Worm (Caenorhabditis elegans): ENCODE data around the gene F07C6.6.
A peak's percentile ranks its signal among the peaks of the same experiment; 100 is the strongest.

F07C6.6 gene

DNA sequence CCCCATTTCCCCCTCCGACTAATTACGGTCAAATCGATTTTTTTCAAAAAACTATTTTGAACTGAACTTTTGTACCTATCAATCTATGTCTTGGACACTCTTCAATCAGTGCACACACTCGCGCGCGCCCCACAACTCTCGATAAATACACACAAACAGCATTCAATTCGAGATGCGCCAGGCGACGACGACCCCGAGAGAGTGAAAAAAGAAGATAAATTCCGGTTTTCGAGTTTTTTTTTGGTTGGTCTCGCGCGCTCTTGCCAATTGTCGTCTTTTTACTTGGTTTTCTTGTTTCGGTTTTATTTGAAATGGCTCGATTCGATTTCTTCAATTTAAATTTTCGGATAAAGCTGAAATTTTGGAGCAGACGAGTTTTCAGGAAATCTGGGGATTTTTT lies 47.8 kb downstream of the F07C6.6 start (continued):
- TF ChIP-seq elt-3 (tag; optimal IDR thresholded peaks at IDR 0.05) (no peak), ces-1 (GFP tag; optimal IDR thresholded peaks at IDR 0.05) (no peak), isw-1 (GFP tag; IDR thresholded peaks at IDR 0.05) (no peak), dsc-1 (tag; optimal IDR thresholded peaks at IDR 0.05) (no peak), hpl-2 (GFP tag; optimal IDR thresholded peaks at IDR 0.05) (no peak), fos-1 (tag; optimal IDR thresholded peaks at IDR 0.05) (no peak), elt-2 (tag; optimal IDR thresholded peaks at IDR 0.05) (no peak), rnt-1 (tag; optimal IDR thresholded peaks at IDR 0.05) (no peak), snpc-4 (tag; optimal IDR thresholded peaks at IDR 0.05) (no peak), pax-3 (tag; optimal IDR thresholded peaks at IDR 0.05) (no peak), nhr-85 (tag) (peak; percentile 18), ceh-88 (GFP tag; IDR thresholded peaks at IDR 0.05) (no peak), F16B12.6 (tag; optimal IDR thresholded peaks at IDR 0.05) (no peak), lin-35 (GFP tag; optimal IDR thresholded peaks at IDR 0.05) (peak in 1 of 2 experiments; percentile 24), egl-27 (tag; optimal IDR thresholded peaks at IDR 0.05) (no peak), ceh-63 (GFP tag; optimal IDR thresholded peaks at IDR 0.05) (no peak), lir-3 (tag; optimal IDR thresholded peaks at IDR 0.05; ENCODE audit: poor library complexity) (no peak), jun-1 (tag; optimal IDR thresholded peaks at IDR 0.05) (no peak), fkh-8 (tag; optimal IDR thresholded peaks at IDR 0.05) (no peak), lin-14 (GFP tag; optimal IDR thresholded peaks at IDR 0.05) (peak; percentile 83), ama-1 (optimal IDR thresholded peaks at IDR 0.05) (no peak), efl-1 (optimal IDR thresholded peaks at IDR 0.05) (peak in 1 of 2 experiments; percentile 16), efl-1 (GFP tag; optimal IDR thresholded peaks at IDR 0.05 in 1 of 2) (peak in 1 of 2 experiments; percentile 73), aly-2 (tag; optimal IDR thresholded peaks at IDR 0.05) (no peak), skn-1 (tag; optimal IDR thresholded peaks at IDR 0.05) (no peak), nhr-47 (tag; optimal IDR thresholded peaks at IDR 0.05) (no peak), hlh-4 (tag; optimal IDR thresholded peaks at IDR 0.05) (no peak), vab-15 (tag; optimal IDR thresholded peaks at IDR 0.05) (no peak), lin-15B (tag; optimal IDR thresholded peaks at IDR 0.05) (no peak), ztf-11 (tag; optimal IDR thresholded peaks at IDR 0.05) (no peak), nhr-237 (tag; optimal IDR thresholded peaks at IDR 0.05) (no peak), tlp-1 (tag; optimal IDR thresholded peaks at IDR 0.05) (no peak), tbx-2 (tag; optimal IDR thresholded peaks at IDR 0.05) (peak; percentile 32), irx-1 (tag; optimal IDR thresholded peaks at IDR 0.05) (peak; percentile 5), efl-3 (GFP tag; optimal IDR thresholded peaks at IDR 0.05) (no peak), alr-1 (tag; optimal IDR thresholded peaks at IDR 0.05; ENCODE audit: borderline replicate concordance) (no peak)

- TF ChIP-seq aly-2 (tag; optimal IDR thresholded peaks at IDR 0.05) (no peak), nhr-85 (tag) (peak; percentile 52), pqm-1 (tag; optimal IDR thresholded peaks at IDR 0.05) (no peak)
These were observed 48.3 kb downstream of the F07C6.6 start for ce11 chrIV:12840873-12841272.

- TF ChIP-seq swsn-7 (tag; optimal IDR thresholded peaks at IDR 0.05) (no peak), C16A3.4 (tag; optimal IDR thresholded peaks at IDR 0.05) (no peak), nhr-71 (tag; optimal IDR thresholded peaks at IDR 0.05) (peak; percentile 17), nhr-85 (tag) (no peak), efl-3 (GFP tag; optimal IDR thresholded peaks at IDR 0.05) (no peak), lin-35 (GFP tag; optimal IDR thresholded peaks at IDR 0.05) (peak in 1 of 2 experiments; percentile 29), lin-14 (GFP tag; optimal IDR thresholded peaks at IDR 0.05) (peak; percentile 8), nhr-90 (tag; optimal IDR thresholded peaks at IDR 0.05; ENCODE audit: poor library complexity) (peak; percentile 8), egl-13 (tag; optimal IDR thresholded peaks at IDR 0.05) (no peak), pax-3 (tag; optimal IDR thresholded peaks at IDR 0.05) (peak; percentile 8), nhr-20 (tag; optimal IDR thresholded peaks at IDR 0.05) (peak; percentile 33), jun-1 (tag; optimal IDR thresholded peaks at IDR 0.05) (peak; percentile 36), elt-2 (tag; optimal IDR thresholded peaks at IDR 0.05) (peak; percentile 98), ceh-63 (GFP tag; optimal IDR thresholded peaks at IDR 0.05) (no peak), mab-9 (GFP tag; IDR thresholded peaks at IDR 0.05) (no peak)
These were observed 49.5 kb downstream of the F07C6.6 start for ce11 chrIV:12842121-12842520.
